Worm (Caenorhabditis elegans) whole organism, young adult: ENCODE data around the gene tbc-2.

Source experiments
- ceh-79 ChIP-seq: sonication (generic microtip); optimal IDR thresholded peaks from 2 replicates; lab custom pipeline; 2017; ENCODE audit warnings: mild to moderate bottlenecking, missing genetic modification characterization, missing compliant biosample characterization
- efl-1 ChIP-seq: fragments of 150-350 bp; optimal IDR thresholded peaks from 2 replicates; lab custom pipeline; 2014; ENCODE audit warnings: missing biosample characterization, missing genetic modification reagents, missing genetic modification characterization
- ekl-4 ChIP-seq: fragments of 200-800 bp; sonication (Bioruptor generic); IDR thresholded peaks from 2 replicates; pipeline ENCODE4 v1.3.6; 2022; ENCODE audit warnings: missing genetic modification reagents, missing genetic modification characterization, missing compliant biosample characterization
- hmg-20 ChIP-seq: fragments of 200-800 bp; sonication (Bioruptor generic); IDR thresholded peaks from 2 replicates; pipeline ENCODE4 v1.3.6; 2022; ENCODE audit warnings: missing genetic modification reagents, missing genetic modification characterization, missing compliant biosample characterization
- nfya-1 ChIP-seq: sonication (generic microtip); optimal IDR thresholded peaks from 2 replicates; lab custom pipeline; 2017; ENCODE audit warnings: antibody characterized with exemption, missing compliant biosample characterization, missing genetic modification characterization, borderline replicate concordance; ENCODE audit not compliant: insufficient read depth
- snpc-4 ChIP-seq, 5 experiments: fragments of 150-350 bp in 1 of 5; sonication (generic microtip) in 4 of 5; optimal IDR thresholded peaks; 2 replicates each; lab custom pipeline; 2014 to 2018; ENCODE audit warnings: missing genetic modification characterization in 5 of 5, missing biosample characterization in 3 of 5, antibody characterized with exemption in 2 of 5, mild to moderate bottlenecking in 2 of 5, missing compliant biosample characterization in 2 of 5, missing genotype in 2 of 5, moderate library complexity in 2 of 5, missing genetic modification reagents in 1 of 5
- ztf-22 ChIP-seq: fragments of 200-800 bp; sonication (Bioruptor generic); optimal IDR thresholded peaks from 2 replicates; lab custom pipeline; 2018; ENCODE audit warnings: mild to moderate bottlenecking, missing genetic modification characterization, moderate library complexity, missing compliant biosample characterization

DNA sequence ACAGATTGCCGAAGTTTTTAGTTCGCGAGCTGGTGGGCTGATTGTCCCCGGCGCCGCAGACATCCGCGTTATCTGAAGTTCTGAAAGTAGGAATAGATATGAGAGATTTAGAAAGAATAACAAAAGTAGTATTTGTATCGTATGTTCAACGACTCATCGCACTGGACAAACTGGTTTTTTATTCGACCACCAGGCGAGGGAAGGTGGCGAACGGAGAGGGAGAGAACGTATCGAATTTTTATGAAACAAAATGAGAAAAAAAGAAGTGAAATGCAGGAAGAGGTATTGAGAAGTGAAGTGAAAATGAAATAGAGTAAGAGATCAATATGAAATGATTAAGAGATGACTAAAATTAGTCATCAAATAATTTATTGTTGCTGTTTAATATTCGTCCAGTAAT is at the start of gene tbc-2:
- TF ChIP-seq hmg-20 (GFP tag; lab: Robert Waterston, UW), result no peak
- TF ChIP-seq ceh-79 (tag; lab: Kevin White, UChicago), result no peak
- TF ChIP-seq ekl-4 (GFP tag; lab: Robert Waterston, UW), result no peak
- no peak for TF ChIP-seq ztf-22 (GFP tag; lab: Kevin White, UChicago)
- no peak for TF ChIP-seq nfya-1 (tag; lab: Kevin White, UChicago)
- no peak for TF ChIP-seq snpc-4 (GFP tag; optimal IDR thresholded peaks at IDR 0.05; lab: Kevin White, UChicago)
- no peak for TF ChIP-seq snpc-4 (tag; optimal IDR thresholded peaks at IDR 0.05; lab: Kevin White, UChicago)
- TF ChIP-seq efl-1, result no peak
